ENCODE assay signal across 1 fruit fly cellular context in genomic region chr3L:11260275-11260734, dm6.
A peak's percentile ranks its signal among the peaks of the same experiment; 100 is the strongest.
TF ChIP-seq lines count a peak whose summit lies in the region.

No protein-coding gene starts in this region.

TF ChIP-seq in whole organism, embryonic, 481 proteins besides CTCF, POLR2A, EP300 and RAD21 (continued from another document and continues in another):
- TF ChIP-seq Atf3 (GFP tag; optimal IDR thresholded peaks at IDR 0.05; lab: Kevin White, UChicago) (peak; percentile 73), jigr1 (GFP tag; IDR thresholded peaks at IDR 0.05; lab: Robert Waterston, UW) (peak; percentile 29; the same call in 1 of the 3 replicates), BEAF-32 (GFP tag; optimal IDR thresholded peaks at IDR 0.05; lab: Kevin White, UChicago) (no peak), ham (GFP tag; IDR thresholded peaks at IDR 0.05; lab: Robert Waterston, UW) (peak; percentile 59; the same call in 1 of the 2 replicates), CG17328 (GFP tag; IDR thresholded peaks at IDR 0.05; lab: Robert Waterston, UW) (peak; percentile 66), Gsc (GFP tag; IDR thresholded peaks at IDR 0.05; lab: Robert Waterston, UW) (no peak), schlank (tag; optimal IDR thresholded peaks at IDR 0.05; lab: Kevin White, UChicago) (peak; percentile 51), CG5245 (GFP tag; optimal IDR thresholded peaks at IDR 0.05; lab: Kevin White, UChicago) (peak; percentile 27), CG30431 (GFP tag; optimal IDR thresholded peaks at IDR 0.05; lab: Kevin White, UChicago) (peak; percentile 72), Xbp1 (GFP tag; optimal IDR thresholded peaks at IDR 0.05; lab: Kevin White, UChicago) (peak; percentile 71), bowl (GFP tag; IDR thresholded peaks at IDR 0.05; lab: Robert Waterston, UW) (0 out of 2 replicates have a peak, but pooled peaks have one; percentile 25), CG11456 (GFP tag; IDR thresholded peaks at IDR 0.05; lab: Robert Waterston, UW) (0 out of 3 replicates have a peak, but pooled peaks have one; percentile 57), h (optimal IDR thresholded peaks at IDR 0.05; lab: Kevin White, UChicago) (no peak), CG3995 (GFP tag; optimal IDR thresholded peaks at IDR 0.05; lab: Kevin White, UChicago) (peak; percentile 30), Side (GFP tag; optimal IDR thresholded peaks at IDR 0.05; lab: Kevin White, UChicago) (peak; percentile 73), H2.0 (GFP tag; IDR thresholded peaks at IDR 0.05; lab: Robert Waterston, UW) (peak; percentile 68), CG12155 (GFP tag; optimal IDR thresholded peaks at IDR 0.05; lab: Kevin White, UChicago) (peak; percentile 80), CG5953 (GFP tag; IDR thresholded peaks at IDR 0.05; lab: Robert Waterston, UW) (peak; percentile 47; the same call in 1 of the 2 replicates), Hr51 (GFP tag; optimal IDR thresholded peaks at IDR 0.05; lab: Kevin White, UChicago) (peak; percentile 68 to 86), CG7839 (tag; optimal IDR thresholded peaks at IDR 0.05; lab: Kevin White, UChicago) (peak; percentile 90), CG4707 (GFP tag; optimal IDR thresholded peaks at IDR 0.05; lab: Kevin White, UChicago) (peak; percentile 1), Oli (tag; optimal IDR thresholded peaks at IDR 0.05; lab: Kevin White, UChicago) (peak; percentile 85), lab (GFP tag; optimal IDR thresholded peaks at IDR 0.05; lab: Kevin White, UChicago) (peak; percentile 75), CG7745 (tag; optimal IDR thresholded peaks at IDR 0.05; lab: Kevin White, UChicago) (no peak), Doc3 (GFP tag; IDR thresholded peaks at IDR 0.05; lab: Robert Waterston, UW; ENCODE audit: partially characterized antibody) (no peak), C15 (GFP tag; IDR thresholded peaks at IDR 0.05; lab: Robert Waterston, UW) (0 out of 3 replicates have a peak, but pooled peaks have one; percentile 72), CG7271 (tag; optimal IDR thresholded peaks at IDR 0.05; lab: Kevin White, UChicago) (no peak), gem (tag; optimal IDR thresholded peaks at IDR 0.05; lab: Kevin White, UChicago) (peak; percentile 85), oc (tag; optimal IDR thresholded peaks at IDR 0.05; lab: Kevin White, UChicago) (peak; percentile 36), CG18764 (GFP tag; optimal IDR thresholded peaks at IDR 0.05; lab: Kevin White, UChicago) (peak; percentile 8), otp (GFP tag; IDR thresholded peaks at IDR 0.05; lab: Robert Waterston, UW) (peak; percentile 70; the same call in 2 of the 3 replicates), Adf1 (GFP tag; IDR thresholded peaks at IDR 0.05; lab: Robert Waterston, UW) (peak; percentile 30), tio (GFP tag; optimal IDR thresholded peaks at IDR 0.05; lab: Kevin White, UChicago) (peak; percentile 88), Tbp (GFP tag; optimal IDR thresholded peaks at IDR 0.05; lab: Kevin White, UChicago) (no peak), CG4328 (GFP tag; optimal IDR thresholded peaks at IDR 0.05; lab: Kevin White, UChicago) (peak; percentile 3), wdn (GFP tag; IDR thresholded peaks at IDR 0.05; lab: Robert Waterston, UW) (no peak), CG9437 (GFP tag; optimal IDR thresholded peaks at IDR 0.05; lab: Kevin White, UChicago) (peak; percentile 62), br (optimal IDR thresholded peaks at IDR 0.05; lab: Kevin White, UChicago) (no peak), CG13424 (tag; optimal IDR thresholded peaks at IDR 0.05; lab: Kevin White, UChicago) (peak; percentile 78), bigmax (GFP tag; optimal IDR thresholded peaks at IDR 0.05; lab: Kevin White, UChicago) (no peak), odd (GFP tag; optimal IDR thresholded peaks at IDR 0.05; lab: Kevin White, UChicago) (peak; percentile 70), dan (GFP tag; IDR thresholded peaks at IDR 0.05; lab: Robert Waterston, UW) (no peak), CG18619 (GFP tag; optimal IDR thresholded peaks at IDR 0.05; lab: Kevin White, UChicago) (peak; percentile 85), NC2α (GFP tag; optimal IDR thresholded peaks at IDR 0.05; lab: Kevin White, UChicago) (peak; percentile 58), Dip2 (GFP tag; IDR thresholded peaks at IDR 0.05; lab: Robert Waterston, UW) (peak; percentile 29; the same call in 1 of the 2 replicates), CG30020 (tag; optimal IDR thresholded peaks at IDR 0.05; lab: Kevin White, UChicago) (no peak), CG11696 (GFP tag; IDR thresholded peaks at IDR 0.05; lab: Robert Waterston, UW) (peak; percentile 97), slou (GFP tag; optimal IDR thresholded peaks at IDR 0.05; lab: Kevin White, UChicago) (peak; percentile 29), pzg (GFP tag; optimal IDR thresholded peaks at IDR 0.05; lab: Kevin White, UChicago) (no peak), CG12391 (tag; optimal IDR thresholded peaks at IDR 0.05; lab: Kevin White, UChicago) (peak; percentile 81), so (GFP tag; IDR thresholded peaks at IDR 0.05; lab: Robert Waterston, UW) (peak; percentile 80; the same call in 1 of the 3 replicates), CG8281 (tag; optimal IDR thresholded peaks at IDR 0.05; lab: Kevin White, UChicago) (peak; percentile 56), repo (GFP tag; optimal IDR thresholded peaks at IDR 0.05; lab: Kevin White, UChicago) (peak; percentile 29), CG14050 (GFP tag; IDR thresholded peaks at IDR 0.05; lab: Robert Waterston, UW) (peak; percentile 70), fd3F (GFP tag; optimal IDR thresholded peaks at IDR 0.05; lab: Kevin White, UChicago) (peak; percentile 70), Optix (GFP tag; IDR thresholded peaks at IDR 0.05; lab: Robert Waterston, UW) (peak; percentile 66; the same call in 1 of the 3 replicates), CG8478 (optimal IDR thresholded peaks at IDR 0.05; lab: Kevin White, UChicago) (no peak), CG13775 (GFP tag; optimal IDR thresholded peaks at IDR 0.05; lab: Kevin White, UChicago) (peak; percentile 81), CG4854 (GFP tag; optimal IDR thresholded peaks at IDR 0.05; lab: Kevin White, UChicago) (peak; percentile 59), CG18011 (GFP tag; optimal IDR thresholded peaks at IDR 0.05; lab: Kevin White, UChicago) (peak; percentile 45), NK7.1 (GFP tag; optimal IDR thresholded peaks at IDR 0.05; lab: Kevin White, UChicago) (peak; percentile 60), CG32767 (GFP tag; IDR thresholded peaks at IDR 0.05; lab: Robert Waterston, UW) (peak; percentile 88), bsh (GFP tag; optimal IDR thresholded peaks at IDR 0.05; lab: Kevin White, UChicago) (peak in 1 of 2 experiments; percentile 75), CG6654 (GFP tag; optimal IDR thresholded peaks at IDR 0.05; lab: Kevin White, UChicago) (no peak), CG13123 (GFP tag; optimal IDR thresholded peaks at IDR 0.05; lab: Kevin White, UChicago) (peak; percentile 55), shn (GFP tag; optimal IDR thresholded peaks at IDR 0.05; lab: Kevin White, UChicago) (peak; percentile 81), CG31224 (GFP tag; IDR thresholded peaks at IDR 0.05; lab: Robert Waterston, UW) (peak; percentile 63), Mrtf (GFP tag; IDR thresholded peaks at IDR 0.05; lab: Robert Waterston, UW) (peak; percentile 48; the same call in 1 of the 3 replicates), maf-S (GFP tag; optimal IDR thresholded peaks at IDR 0.05; lab: Kevin White, UChicago) (peak; percentile 53), CG11695 (GFP tag; IDR thresholded peaks at IDR 0.05; lab: Robert Waterston, UW) (peak; percentile 89), CG4404 (GFP tag; IDR thresholded peaks at IDR 0.05; lab: Robert Waterston, UW) (peak; percentile 70; the same call in 1 of the 2 replicates), insv (GFP tag; optimal IDR thresholded peaks at IDR 0.05; lab: Kevin White, UChicago) (no peak), CG11085 (GFP tag; IDR thresholded peaks at IDR 0.05; lab: Robert Waterston, UW) (peak; percentile 49; the same call in 1 of the 2 replicates), CG12236 (GFP tag; optimal IDR thresholded peaks at IDR 0.05; lab: Kevin White, UChicago) (peak; percentile 79), Vsx1 (GFP tag; optimal IDR thresholded peaks at IDR 0.05; lab: Kevin White, UChicago) (peak; percentile 13), crol (GFP tag; IDR thresholded peaks at IDR 0.05; lab: Robert Waterston, UW) (no peak), CG3281 (GFP tag; optimal IDR thresholded peaks at IDR 0.05; lab: Kevin White, UChicago) (peak; percentile 72), psq (GFP tag; optimal IDR thresholded peaks at IDR 0.05; lab: Kevin White, UChicago) (peak; percentile 45), CG18262 (tag; optimal IDR thresholded peaks at IDR 0.05; lab: Kevin White, UChicago) (peak; percentile 82), Atf-2 (GFP tag; optimal IDR thresholded peaks at IDR 0.05; lab: Kevin White, UChicago) (peak; percentile 56), onecut (GFP tag; IDR thresholded peaks at IDR 0.05; lab: Robert Waterston, UW) (no peak; the same call in 1 of the 2 replicates), CG17385 (GFP tag; optimal IDR thresholded peaks at IDR 0.05; lab: Kevin White, UChicago) (peak; percentile 76), CG11247 (GFP tag; IDR thresholded peaks at IDR 0.05; lab: Robert Waterston, UW) (peak; percentile 75), Poxn (GFP tag; IDR thresholded peaks at IDR 0.05; lab: Robert Waterston, UW) (peak; percentile 43), CG2202 (tag; optimal IDR thresholded peaks at IDR 0.05; lab: Kevin White, UChicago) (peak; percentile 46), dmrt11E (tag; optimal IDR thresholded peaks at IDR 0.05; lab: Kevin White, UChicago) (peak; percentile 79), dysf (GFP tag; IDR thresholded peaks at IDR 0.05; lab: Robert Waterston, UW) (peak; percentile 86), ara (GFP tag; IDR thresholded peaks at IDR 0.05; lab: Robert Waterston, UW) (peak; percentile 81), MESR4 (GFP tag; optimal IDR thresholded peaks at IDR 0.05; lab: Kevin White, UChicago) (no peak), stc (GFP tag; IDR thresholded peaks at IDR 0.05; lab: Robert Waterston, UW) (peak; percentile 84), CG12942 (GFP tag; optimal IDR thresholded peaks at IDR 0.05; lab: Kevin White, UChicago) (peak; percentile 77), CG1647 (GFP tag; optimal IDR thresholded peaks at IDR 0.05; lab: Kevin White, UChicago) (peak; percentile 49), CG14014 (GFP tag; IDR thresholded peaks at IDR 0.05; lab: Robert Waterston, UW) (peak; percentile 80), CG42726 (GFP tag; IDR thresholded peaks at IDR 0.05; lab: Robert Waterston, UW; ENCODE audit: partially characterized antibody) (no peak), CG6765 (GFP tag; optimal IDR thresholded peaks at IDR 0.05; lab: Kevin White, UChicago) (peak; percentile 36), CG12299 (tag; optimal IDR thresholded peaks at IDR 0.05; lab: Kevin White, UChicago) (no peak), H15 (GFP tag; IDR thresholded peaks at IDR 0.05; lab: Robert Waterston, UW) (peak; percentile 74), E2f2 (GFP tag; IDR thresholded peaks at IDR 0.05; lab: Robert Waterston, UW) (peak; percentile 65), hbn (GFP tag; IDR thresholded peaks at IDR 0.05; lab: Robert Waterston, UW; ENCODE audit: partially characterized antibody) (no peak), sqz (GFP tag; optimal IDR thresholded peaks at IDR 0.05; lab: Kevin White, UChicago) (no peak), ttk (GFP tag; IDR thresholded peaks at IDR 0.05; lab: Robert Waterston, UW) (peak; percentile 53), Med (GFP tag; lab: Kevin White, UChicago) (peak; percentile 95), tgo (GFP tag; IDR thresholded peaks at IDR 0.05; lab: Robert Waterston, UW) (peak; percentile 78), Abd-B (GFP tag; optimal IDR thresholded peaks at IDR 0.05; lab: Kevin White, UChicago) (peak; percentile 73), CG1832 (GFP tag; optimal IDR thresholded peaks at IDR 0.05; lab: Kevin White, UChicago) (no peak), CG7786 (GFP tag; optimal IDR thresholded peaks at IDR 0.05; lab: Kevin White, UChicago) (peak; percentile 54), sr (GFP tag; IDR thresholded peaks at IDR 0.05; lab: Robert Waterston, UW) (no peak), usp (GFP tag; optimal IDR thresholded peaks at IDR 0.05; lab: Kevin White, UChicago) (no peak), CG14441 (GFP tag; IDR thresholded peaks at IDR 0.05; lab: Robert Waterston, UW) (peak; percentile 80), ap (GFP tag; IDR thresholded peaks at IDR 0.05; lab: Robert Waterston, UW) (peak; percentile 75), Mes4 (GFP tag; optimal IDR thresholded peaks at IDR 0.05; lab: Kevin White, UChicago) (peak; percentile 67), run (tag; optimal IDR thresholded peaks at IDR 0.05; lab: Kevin White, UChicago) (peak; percentile 71), CG8089 (GFP tag; optimal IDR thresholded peaks at IDR 0.05; lab: Kevin White, UChicago) (peak; percentile 73), tap (tag; optimal IDR thresholded peaks at IDR 0.05; lab: Kevin White, UChicago) (peak; percentile 35), CHES-1-like (GFP tag; optimal IDR thresholded peaks at IDR 0.05; lab: Kevin White, UChicago) (peak; percentile 76), HLH3B (GFP tag; IDR thresholded peaks at IDR 0.05; lab: Robert Waterston, UW) (peak; percentile 79), Taf1 (GFP tag; IDR thresholded peaks at IDR 0.05; lab: Robert Waterston, UW) (peak; percentile 33; the same call in 1 of the 2 replicates), CG4820 (GFP tag; optimal IDR thresholded peaks at IDR 0.05; lab: Kevin White, UChicago) (peak; percentile 38), Dek (tag; optimal IDR thresholded peaks at IDR 0.05; lab: Kevin White, UChicago) (peak; percentile 78), CG16813 (GFP tag; IDR thresholded peaks at IDR 0.05; lab: Robert Waterston, UW; ENCODE audit: partially characterized antibody) (no peak), grn (GFP tag; optimal IDR thresholded peaks at IDR 0.05; lab: Kevin White, UChicago) (peak; percentile 44), D19B (GFP tag; optimal IDR thresholded peaks at IDR 0.05; lab: Kevin White, UChicago) (peak; percentile 61), CG10366 (GFP tag; IDR thresholded peaks at IDR 0.05; lab: Robert Waterston, UW) (peak; percentile 64), Sry-β (GFP tag; optimal IDR thresholded peaks at IDR 0.05; lab: Kevin White, UChicago) (peak; percentile 5), CG1603 (tag; optimal IDR thresholded peaks at IDR 0.05; lab: Kevin White, UChicago) (peak; percentile 23), CG12659 (GFP tag; optimal IDR thresholded peaks at IDR 0.05; lab: Kevin White, UChicago) (peak; percentile 78), fru (optimal IDR thresholded peaks at IDR 0.05; lab: Kevin White, UChicago) (no peak), CG1233 (GFP tag; optimal IDR thresholded peaks at IDR 0.05; lab: Kevin White, UChicago) (peak; percentile 71), gt (GFP tag; IDR thresholded peaks at IDR 0.05; lab: Robert Waterston, UW) (no peak), hb (GFP tag; IDR thresholded peaks at IDR 0.05; lab: Robert Waterston, UW; ENCODE audit: partially characterized antibody) (no peak), CG5180 (GFP tag; optimal IDR thresholded peaks at IDR 0.05; lab: Kevin White, UChicago) (peak; percentile 51)
